Fruit fly (Drosophila melanogaster): Measurements from ENCODE around the gene trc.

The trc gene

DNA sequence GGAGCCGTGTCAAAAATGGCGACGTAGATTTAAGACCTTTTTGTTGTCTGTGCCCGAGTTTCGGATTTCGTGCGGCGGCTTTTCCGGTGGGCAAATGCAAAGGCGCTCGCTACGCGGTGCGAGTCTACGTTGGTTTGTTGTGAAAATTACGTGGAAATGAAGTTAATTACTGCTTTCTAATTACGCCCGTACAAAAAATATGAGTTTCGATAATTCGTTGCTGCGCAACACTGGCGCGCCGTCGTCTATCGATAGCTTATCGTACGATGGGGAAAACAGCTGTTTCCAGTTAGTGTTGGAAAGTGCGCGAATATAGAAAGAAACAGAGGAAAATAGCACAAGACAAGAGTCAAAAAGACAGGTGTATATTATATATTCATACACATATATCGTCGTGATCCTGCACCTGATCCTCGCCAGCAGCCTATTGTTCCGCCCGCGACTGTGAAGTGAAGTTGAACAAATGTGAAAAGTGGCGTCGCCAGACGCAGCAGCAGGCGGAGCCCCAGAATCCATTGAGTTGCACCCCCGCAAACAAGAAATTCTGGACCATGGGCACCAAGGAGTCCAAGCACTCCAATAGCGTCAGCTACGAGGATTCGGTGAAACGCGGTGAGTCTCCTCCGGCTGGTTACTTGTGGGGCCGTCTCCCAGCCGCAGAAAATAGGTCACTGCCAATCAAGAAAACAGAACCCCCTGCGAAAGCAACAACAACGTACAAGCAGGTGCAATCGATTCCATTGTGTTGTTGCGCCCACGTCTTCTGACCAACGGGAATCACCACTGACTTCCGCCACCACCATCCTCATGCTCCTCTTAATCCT, 37.0 kb upstream of the trc start, which contains the start of the genes Rab8 and Usp32 (continued):
- TF ChIP-seq danr (GFP tag; IDR thresholded peaks at IDR 0.05) = 0 out of 2 replicates have a peak, but pooled peaks have one; percentile 6
- TF ChIP-seq vnd (GFP tag; IDR thresholded peaks at IDR 0.05; ENCODE audit: partially characterized antibody) = peak; percentile 82
- peak; percentile 13 for TF ChIP-seq odd (GFP tag; optimal IDR thresholded peaks at IDR 0.05)
- TF ChIP-seq Ets97D (GFP tag; optimal IDR thresholded peaks at IDR 0.05) = peak; percentile 85
- TF ChIP-seq CG7786 (GFP tag; optimal IDR thresholded peaks at IDR 0.05) = peak; percentile 76
- TF ChIP-seq hth (optimal IDR thresholded peaks at IDR 0.05) = no peak
- TF ChIP-seq luna (GFP tag; optimal IDR thresholded peaks at IDR 0.05) = peak; percentile 55
- no peak for TF ChIP-seq CG6854 (GFP tag; optimal IDR thresholded peaks at IDR 0.05)
- TF ChIP-seq sens-2 (GFP tag; IDR thresholded peaks at IDR 0.05) = no peak
- peak; percentile 66 for TF ChIP-seq jumu (GFP tag; optimal IDR thresholded peaks at IDR 0.05)
- peak; percentile 69 for TF ChIP-seq Doc3 (GFP tag; IDR thresholded peaks at IDR 0.05; ENCODE audit: partially characterized antibody)
- TF ChIP-seq slp2 (GFP tag; optimal IDR thresholded peaks at IDR 0.05) = peak; percentile 21
- TF ChIP-seq CG18476 (GFP tag; optimal IDR thresholded peaks at IDR 0.05) = peak; percentile 8
- TF ChIP-seq CG9876 (GFP tag; optimal IDR thresholded peaks at IDR 0.05) = peak; percentile 64
- peak; percentile 86 for TF ChIP-seq sug (tag; optimal IDR thresholded peaks at IDR 0.05)
- TF ChIP-seq CrebB (tag; optimal IDR thresholded peaks at IDR 0.05) = peak; percentile 48
- TF ChIP-seq gce (GFP tag; IDR thresholded peaks at IDR 0.05) = no peak
- TF ChIP-seq CG3995 (GFP tag; optimal IDR thresholded peaks at IDR 0.05) = peak; percentile 29
- no peak for TF ChIP-seq H15 (GFP tag; IDR thresholded peaks at IDR 0.05)
- TF ChIP-seq CG7928 (GFP tag; optimal IDR thresholded peaks at IDR 0.05) = peak; percentile 8
- peak; percentile 94 to 99 for TF ChIP-seq crp (GFP tag; optimal IDR thresholded peaks at IDR 0.05)
- TF ChIP-seq ci (GFP tag; IDR thresholded peaks at IDR 0.05) = peak; percentile 74; the same call in 2 of the 3 replicates
- TF ChIP-seq pita (GFP tag; optimal IDR thresholded peaks at IDR 0.05) = no peak
- TF ChIP-seq ftz-f1 (GFP tag; optimal IDR thresholded peaks at IDR 0.05) = peak; percentile 52
- TF ChIP-seq D (optimal IDR thresholded peaks at IDR 0.05) = no peak
- TF ChIP-seq D (GFP tag; optimal IDR thresholded peaks at IDR 0.05) = no peak
- TF ChIP-seq sc (optimal IDR thresholded peaks at IDR 0.05) = no peak
- peak; percentile 18 for TF ChIP-seq sc (GFP tag; optimal IDR thresholded peaks at IDR 0.05)
- no peak for TF ChIP-seq CG32767 (GFP tag; IDR thresholded peaks at IDR 0.05)
- TF ChIP-seq cato (GFP tag; optimal IDR thresholded peaks at IDR 0.05; ENCODE audit: borderline replicate concordance) = no peak
- TF ChIP-seq CG11723 (GFP tag; optimal IDR thresholded peaks at IDR 0.05) = peak; percentile 33
- TF ChIP-seq CG18599 (GFP tag; optimal IDR thresholded peaks at IDR 0.05) = peak; percentile 86
- TF ChIP-seq CG11456 (GFP tag; IDR thresholded peaks at IDR 0.05) = peak; percentile 78
- TF ChIP-seq CG15601 (tag; optimal IDR thresholded peaks at IDR 0.05) = peak; percentile 57
- peak; percentile 53 for TF ChIP-seq CG17328 (GFP tag; IDR thresholded peaks at IDR 0.05)
- TF ChIP-seq Adf1 (GFP tag; IDR thresholded peaks at IDR 0.05) = peak; percentile 28; the same call in 1 of the 2 replicates
- TF ChIP-seq Xrp1 (GFP tag; IDR thresholded peaks at IDR 0.05) = peak; percentile 60
- no peak; the same call in 1 of the 2 replicates for TF ChIP-seq klu (GFP tag; IDR thresholded peaks at IDR 0.05)
- no peak for TF ChIP-seq peb (GFP tag; IDR thresholded peaks at IDR 0.05)
- TF ChIP-seq Dll (GFP tag; IDR thresholded peaks at IDR 0.05; ENCODE audit: partially characterized antibody) = peak; percentile 89
- TF ChIP-seq Fer3 (tag; optimal IDR thresholded peaks at IDR 0.05) = no peak
- peak; percentile 32 for TF ChIP-seq CG17359 (tag; optimal IDR thresholded peaks at IDR 0.05)
- TF ChIP-seq CG2875 (GFP tag; optimal IDR thresholded peaks at IDR 0.05) = peak; percentile 28
- TF ChIP-seq chm (GFP tag; IDR thresholded peaks at IDR 0.05) = peak; percentile 51
- TF ChIP-seq Lpt (GFP tag; optimal IDR thresholded peaks at IDR 0.05) = no peak
- peak; percentile 68 for TF ChIP-seq Dip3 (GFP tag; optimal IDR thresholded peaks at IDR 0.05)
- TF ChIP-seq corto (GFP tag; optimal IDR thresholded peaks at IDR 0.05) = peak; percentile 1
- peak; percentile 83 for TF ChIP-seq Sin3A (optimal IDR thresholded peaks at IDR 0.05)
- peak; percentile 55 for TF ChIP-seq shn (GFP tag; optimal IDR thresholded peaks at IDR 0.05)
- TF ChIP-seq ham (GFP tag; IDR thresholded peaks at IDR 0.05) = no peak
